Worm (Caenorhabditis elegans) whole organism, early embryonic: ENCODE data around the gene zip-2.

Source experiments
- B0310.2 ChIP-seq: sonication (generic microtip); optimal IDR thresholded peaks from 2 replicates; lab custom pipeline; 2016; ENCODE audit warnings: mild to moderate bottlenecking, missing genetic modification characterization, missing compliant biosample characterization
- F13C5.2 ChIP-seq: sonication (generic microtip); optimal IDR thresholded peaks from 2 replicates; lab custom pipeline; 2017; ENCODE audit warnings: mild to moderate bottlenecking, missing genetic modification characterization, inconsistent platforms, missing compliant biosample characterization
- aly-1 ChIP-seq: sonication (generic microtip); optimal IDR thresholded peaks from 2 replicates; lab custom pipeline; 2016; ENCODE audit warnings: missing genetic modification characterization, missing compliant biosample characterization
- ama-1 ChIP-seq: fragments of 150-350 bp; optimal IDR thresholded peaks from 2 replicates; lab custom pipeline; 2014
- ceh-13 ChIP-seq: fragments of 200-800 bp; sonication (Bioruptor generic); optimal IDR thresholded peaks from 2 replicates; lab custom pipeline; 2018; ENCODE audit warnings: mild to moderate bottlenecking, missing genetic modification characterization, missing compliant biosample characterization
- ceh-36 ChIP-seq: sonication (generic microtip); optimal IDR thresholded peaks from 2 replicates; lab custom pipeline; 2016; ENCODE audit warnings: missing genetic modification characterization, inconsistent platforms, missing compliant biosample characterization
- ets-7 ChIP-seq: sonication (generic microtip); optimal IDR thresholded peaks from 2 replicates; lab custom pipeline; 2016; ENCODE audit warnings: missing genotype, missing genetic modification characterization, missing compliant biosample characterization
- flt-1 ChIP-seq: fragments of 200-800 bp; sonication (Bioruptor generic); IDR thresholded peaks from 2 replicates; pipeline ENCODE4 v1.3.6; 2022; ENCODE audit warnings: missing genetic modification characterization, missing compliant biosample characterization
- hmbx-1 ChIP-seq: sonication (generic microtip); optimal IDR thresholded peaks from 2 replicates; lab custom pipeline; 2016; ENCODE audit warnings: mild to moderate bottlenecking, missing genetic modification characterization, missing compliant biosample characterization
- hmg-4 ChIP-seq: fragments of 200-800 bp; sonication (Bioruptor generic); optimal IDR thresholded peaks from 2 replicates; lab custom pipeline; 2018; ENCODE audit warnings: mild to moderate bottlenecking, missing genetic modification characterization, missing compliant biosample characterization
- hnd-1 ChIP-seq: sonication (generic microtip); optimal IDR thresholded peaks from 2 replicates; lab custom pipeline; 2016; ENCODE audit warnings: missing genetic modification characterization, missing compliant biosample characterization
- pes-1 ChIP-seq: fragments of 200-800 bp; sonication (Bioruptor generic); IDR thresholded peaks from 2 replicates; pipeline ENCODE4 v1.3.6; 2022; ENCODE audit warnings: missing genetic modification reagents, missing genetic modification characterization, missing compliant biosample characterization
- scrt-1 ChIP-seq: fragments of 200-800 bp; sonication (Bioruptor generic); IDR thresholded peaks from 2 replicates; pipeline ENCODE4 v1.3.6; 2022; ENCODE audit warnings: missing genetic modification characterization, missing compliant biosample characterization
- sea-1 ChIP-seq: fragments of 200-800 bp; sonication (Bioruptor generic); conservative IDR thresholded peaks from 2 replicates; pipeline ENCODE4 v1.3.6; 2022; ENCODE audit warnings: missing genetic modification characterization, missing compliant biosample characterization
- tbx-11 ChIP-seq: fragments of 200-800 bp; sonication (Bioruptor generic); IDR thresholded peaks from 2 replicates; pipeline ENCODE4 v1.3.6; 2022; ENCODE audit warnings: missing genetic modification characterization, missing compliant biosample characterization
- tbx-37 ChIP-seq: fragments of 200-800 bp; sonication (Bioruptor generic); conservative IDR thresholded peaks from 2 replicates; pipeline ENCODE4 v1.3.6; 2022; ENCODE audit warnings: missing genetic modification reagents, missing genetic modification characterization, missing compliant biosample characterization
- tra-4 ChIP-seq: sonication (generic microtip); optimal IDR thresholded peaks from 2 replicates; lab custom pipeline; 2017; ENCODE audit warnings: missing genetic modification characterization, missing compliant biosample characterization

zip-2 gene

DNA sequence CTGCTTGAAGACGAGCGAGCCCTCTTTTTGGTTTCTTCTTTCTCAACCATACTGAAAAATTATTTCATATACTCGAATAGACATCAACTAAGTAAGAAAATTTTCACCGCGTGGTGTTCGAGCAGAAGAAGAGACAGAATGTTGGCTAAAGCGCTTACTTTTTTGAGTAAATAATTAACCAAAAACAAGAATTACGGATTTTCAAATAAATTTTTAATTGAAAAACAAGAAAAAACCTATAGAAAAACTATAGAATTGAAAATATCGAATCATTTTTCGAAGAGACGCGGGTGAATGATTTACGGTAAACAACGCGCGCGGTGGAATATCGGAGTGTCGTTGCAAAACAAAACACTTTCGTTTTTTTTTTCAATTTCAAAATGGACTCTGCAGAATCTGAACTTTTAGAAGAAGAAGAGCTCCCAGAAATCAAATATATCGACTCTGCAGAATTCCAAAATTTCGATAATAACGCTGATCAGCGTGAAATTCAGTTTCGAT lies 21.1 kb downstream of the zip-2 start, which contains the start of the genes rnp-5 and tag-51:
TSS of gene rnp-5 (minus strand) at position 51 of the 501 bp plus-strand sequence.
TSS of gene tag-51 (plus strand) at position 363 of the 501 bp plus-strand sequence.
- TF ChIP-seq pes-1 (GFP tag; lab: Robert Waterston, UW) (no peak), ceh-13 (GFP tag; lab: Kevin White, UChicago) (no peak), hmbx-1 (tag; lab: Kevin White, UChicago) (no peak), ceh-36 (no peak), sea-1 (no peak), tbx-11 (GFP tag; lab: Robert Waterston, UW) (no peak)

DNA sequence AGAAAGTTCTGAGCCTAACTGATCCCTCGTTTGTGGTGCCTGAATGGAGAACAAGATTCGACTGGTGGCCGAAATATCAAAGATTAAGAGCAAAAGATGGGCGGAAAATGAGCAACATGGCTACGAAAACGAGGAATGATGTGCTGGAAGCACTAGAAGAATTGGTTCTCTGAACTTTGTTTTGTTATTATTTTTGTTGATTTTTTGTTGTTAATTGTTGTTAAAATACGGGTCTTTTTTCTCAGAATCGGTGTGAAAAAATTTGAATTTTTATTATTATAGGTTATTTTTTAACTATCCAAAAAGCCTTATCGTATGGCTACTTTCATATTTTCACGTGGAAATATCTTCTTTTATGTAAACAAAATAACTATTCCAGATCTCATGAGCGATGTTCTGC lies 23.5 kb downstream of the zip-2 start, which contains the start of gene K02F3.12:
TSS of gene K02F3.12 (plus strand) at position 301 of the 400 bp plus-strand sequence.
- TF ChIP-seq hmg-4 = no peak
- no peak for TF ChIP-seq tra-4 (tag; lab: Kevin White, UChicago)
- no peak for TF ChIP-seq ceh-13 (GFP tag; lab: Kevin White, UChicago)
- TF ChIP-seq sea-1 = no peak
- no peak for TF ChIP-seq F13C5.2
- no peak for TF ChIP-seq hnd-1 (tag; lab: Kevin White, UChicago)
- TF ChIP-seq ceh-36 = no peak
- no peak for TF ChIP-seq pes-1 (GFP tag; lab: Robert Waterston, UW)
- no peak for TF ChIP-seq tbx-37
- no peak for TF ChIP-seq ets-7 (tag; lab: Kevin White, UChicago)
- TF ChIP-seq hmbx-1 (tag; lab: Kevin White, UChicago) = no peak

DNA sequence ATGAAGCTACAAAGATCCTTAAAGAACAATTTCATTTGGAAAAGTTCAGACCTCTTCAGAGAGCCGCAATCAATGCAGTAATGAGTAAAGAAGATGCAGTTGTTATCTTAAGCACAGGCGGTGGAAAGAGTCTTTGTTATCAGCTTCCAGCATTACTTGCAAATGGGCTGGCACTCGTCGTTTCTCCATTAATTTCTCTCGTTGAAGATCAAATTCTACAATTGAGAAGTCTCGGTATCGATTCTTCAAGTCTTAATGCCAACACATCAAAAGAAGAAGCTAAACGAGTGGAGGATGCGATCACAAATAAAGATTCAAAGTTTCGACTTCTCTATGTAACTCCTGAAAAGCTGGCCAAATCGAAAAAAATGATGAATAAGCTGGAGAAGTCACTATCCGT lies 24.1 kb downstream of the zip-2 start:
- TF ChIP-seq ets-7 (tag; lab: Kevin White, UChicago) = no peak

DNA sequence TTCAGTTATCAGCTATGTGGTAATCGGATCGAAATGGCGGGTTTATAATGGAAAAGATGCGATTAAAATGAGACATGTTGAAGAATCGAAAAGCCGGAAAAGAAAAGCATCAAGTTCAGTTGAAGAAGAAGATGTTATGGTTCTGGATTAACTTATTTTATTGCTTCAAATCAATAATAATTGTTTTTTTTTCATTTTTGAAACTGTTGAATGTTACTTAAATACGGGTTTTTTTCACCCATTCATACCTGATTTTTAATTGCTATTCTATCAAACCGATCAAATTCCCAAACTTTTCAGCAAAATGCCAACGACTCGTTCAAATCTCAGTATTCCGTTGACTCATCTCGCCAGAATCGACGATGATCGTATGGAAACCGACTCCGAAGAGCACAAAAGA lies 27.1 kb downstream of the zip-2 start, which contains the start of gene exos-4.2:
TSS of gene exos-4.2 (plus strand) at position 301 of the 400 bp plus-strand sequence.
- no peak for TF ChIP-seq flt-1 (GFP tag; lab: Robert Waterston, UW)
- TF ChIP-seq tbx-11 (GFP tag; lab: Robert Waterston, UW) = no peak
- no peak for TF ChIP-seq B0310.2 (tag; lab: Kevin White, UChicago)
- TF ChIP-seq tra-4 (tag; lab: Kevin White, UChicago) = no peak
- no peak for TF ChIP-seq aly-1 (tag; lab: Kevin White, UChicago)
- no peak for TF ChIP-seq F13C5.2
- no peak for TF ChIP-seq ama-1 (lab: Kevin White, UChicago)
- TF ChIP-seq sea-1 = no peak
- TF ChIP-seq ceh-36 = no peak
- TF ChIP-seq hmbx-1 (tag; lab: Kevin White, UChicago) = no peak
- TF ChIP-seq hnd-1 (tag; lab: Kevin White, UChicago) = no peak
- no peak for TF ChIP-seq scrt-1 (GFP tag; lab: Robert Waterston, UW)

DNA sequence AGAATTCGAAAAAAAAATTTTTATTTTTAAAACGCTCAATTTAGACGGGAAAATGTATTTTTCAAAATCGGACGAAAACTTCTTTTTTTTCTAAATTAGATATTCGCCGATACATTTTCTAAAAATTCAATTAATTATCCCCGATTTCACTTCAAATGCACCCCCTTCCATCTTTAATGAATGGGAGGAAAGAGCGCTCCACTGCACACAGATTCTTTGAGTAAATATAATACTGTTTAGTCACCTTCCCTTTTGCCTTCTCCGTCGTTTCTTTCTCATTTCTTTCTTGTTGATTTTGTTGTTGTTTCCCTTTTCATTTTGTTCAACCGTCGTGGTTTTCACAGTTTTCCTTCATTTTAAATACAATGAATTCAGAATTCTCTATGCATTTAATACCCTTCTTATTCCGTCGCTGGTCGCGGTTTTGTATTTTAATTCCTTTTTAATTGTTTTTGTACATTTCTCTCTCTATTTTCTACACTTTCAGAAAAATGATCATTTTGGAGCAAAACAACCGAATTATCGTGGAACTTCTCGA lies 29.1 kb downstream of the zip-2 start, which contains the start of gene arx-4:
TSS of gene arx-4 (plus strand) at position 488 of the 538 bp plus-strand sequence.
- no peak for TF ChIP-seq tbx-11 (GFP tag; lab: Robert Waterston, UW)
- TF ChIP-seq flt-1 (GFP tag; lab: Robert Waterston, UW) = no peak
- TF ChIP-seq B0310.2 (tag; lab: Kevin White, UChicago) = no peak
- TF ChIP-seq hmbx-1 (tag; lab: Kevin White, UChicago) = no peak
- TF ChIP-seq ama-1 (lab: Kevin White, UChicago) = no peak

DNA sequence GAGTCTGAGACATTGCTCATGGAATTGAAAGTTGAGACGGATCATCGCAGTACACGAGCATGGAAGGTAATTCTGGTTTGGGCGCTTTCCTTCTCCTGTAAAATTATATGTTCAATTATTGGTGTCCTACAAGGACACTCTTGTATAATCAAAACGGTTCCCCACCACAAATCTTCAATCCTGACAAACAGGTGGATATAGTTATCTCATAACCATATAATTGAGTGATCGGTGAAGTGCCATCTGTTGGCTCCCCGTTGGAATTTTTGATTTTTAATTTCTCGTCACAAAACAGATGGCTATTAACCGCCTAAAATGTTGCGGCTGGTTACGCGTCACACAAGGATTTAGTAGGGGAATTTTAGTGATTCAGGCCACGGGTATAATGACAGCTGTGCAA lies 36.1 kb downstream of the zip-2 start:
- no peak for TF ChIP-seq ceh-13 (GFP tag; lab: Kevin White, UChicago)
- TF ChIP-seq scrt-1 (GFP tag; lab: Robert Waterston, UW) = no peak
- no peak for TF ChIP-seq hmbx-1 (tag; lab: Kevin White, UChicago)
- TF ChIP-seq hnd-1 (tag; lab: Kevin White, UChicago) = no peak
- TF ChIP-seq aly-1 (tag; lab: Kevin White, UChicago) = no peak
- no peak for TF ChIP-seq ama-1 (lab: Kevin White, UChicago)
- no peak for TF ChIP-seq tra-4 (tag; lab: Kevin White, UChicago)
- TF ChIP-seq tbx-11 (GFP tag; lab: Robert Waterston, UW) = no peak
- TF ChIP-seq sea-1 = no peak
- TF ChIP-seq hmg-4 = no peak
- TF ChIP-seq F13C5.2 = no peak

DNA sequence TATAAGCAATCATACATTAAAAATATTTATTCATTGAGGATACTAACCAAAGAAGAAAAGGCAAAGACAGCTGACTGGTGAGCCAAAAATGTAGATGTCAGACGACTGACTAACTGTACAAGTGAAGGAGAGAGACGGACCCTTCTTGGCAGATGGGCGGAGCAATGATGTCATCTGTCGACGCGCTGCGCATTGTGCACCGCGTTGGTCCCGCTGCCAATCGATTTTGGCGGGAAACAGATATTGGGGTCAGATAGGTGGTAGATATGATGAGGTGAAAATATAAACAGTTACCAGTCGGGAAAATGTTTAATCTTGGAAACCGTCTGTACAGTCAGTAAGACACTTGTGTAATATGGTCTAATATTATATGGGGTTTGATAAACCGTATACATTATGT lies 37.1 kb downstream of the zip-2 start, which contains the start of gene T24C4.2:
TSS of gene T24C4.2 (minus strand) at position 101 of the 400 bp plus-strand sequence.
- TF ChIP-seq B0310.2 (tag; lab: Kevin White, UChicago) (no peak), hmg-4 (peak; percentile 36)

DNA sequence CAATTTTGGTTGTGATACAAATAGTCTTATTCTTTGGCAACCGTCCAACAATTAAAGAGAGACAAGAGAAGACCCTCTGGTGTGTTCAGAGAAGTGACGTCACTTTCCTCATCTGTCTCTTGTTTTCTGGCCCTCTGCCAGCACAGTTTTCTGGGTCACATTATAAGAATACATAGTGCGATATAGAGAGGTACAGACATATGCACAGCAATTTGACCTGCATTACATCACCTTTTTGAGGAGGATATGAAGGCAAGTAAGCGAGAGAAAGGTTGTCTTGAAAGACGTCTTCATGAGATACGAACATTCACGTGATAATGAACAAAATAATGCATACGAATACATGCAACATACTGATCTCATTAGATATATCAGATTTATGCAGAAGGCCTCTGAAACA lies 37.8 kb downstream of the zip-2 start:
- TF ChIP-seq aly-1 (tag; lab: Kevin White, UChicago) (no peak), ama-1 (lab: Kevin White, UChicago) (no peak), sea-1 (no peak), hmbx-1 (tag; lab: Kevin White, UChicago) (no peak), B0310.2 (tag; lab: Kevin White, UChicago) (no peak), hmg-4 (no peak), hnd-1 (tag; lab: Kevin White, UChicago) (no peak)

DNA sequence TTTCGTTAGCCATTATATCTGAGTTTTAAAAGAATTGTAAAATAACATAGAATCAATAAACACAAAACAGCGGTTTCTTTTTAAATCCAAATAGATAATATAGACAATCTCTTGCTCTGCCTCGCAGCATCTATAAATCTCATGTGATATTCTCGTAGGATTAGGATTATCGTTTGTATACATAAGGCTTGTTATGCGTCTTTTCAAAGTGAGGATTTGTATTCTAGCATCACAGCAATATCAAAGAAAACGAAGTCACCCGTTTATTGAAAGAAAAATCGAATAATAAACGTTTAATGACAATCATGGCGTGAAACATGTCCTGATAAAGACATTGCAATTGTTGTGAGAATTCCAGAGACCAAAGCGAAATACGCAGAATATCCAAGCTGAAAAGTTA lies 39.6 kb downstream of the zip-2 start, which contains the start of the genes T24C4.3 and clc-20:
TSS of gene T24C4.3 (minus strand) at position 101 of the 400 bp plus-strand sequence.
TSS of gene clc-20 (plus strand) at position 211 of the 400 bp plus-strand sequence.
- TF ChIP-seq ceh-13 (GFP tag; lab: Kevin White, UChicago) (no peak), sea-1 (no peak), ets-7 (tag; lab: Kevin White, UChicago) (no peak), hnd-1 (tag; lab: Kevin White, UChicago) (no peak), ama-1 (lab: Kevin White, UChicago) (no peak), tra-4 (tag; lab: Kevin White, UChicago) (no peak), flt-1 (GFP tag; lab: Robert Waterston, UW) (no peak), tbx-11 (GFP tag; lab: Robert Waterston, UW) (no peak), scrt-1 (GFP tag; lab: Robert Waterston, UW) (no peak), ceh-36 (no peak), pes-1 (GFP tag; lab: Robert Waterston, UW) (no peak), hmbx-1 (tag; lab: Kevin White, UChicago) (no peak), hmg-4 (no peak), aly-1 (tag; lab: Kevin White, UChicago) (no peak)
